Worm (Caenorhabditis elegans) whole organism, L2 larva: ENCODE data around the gene cnnm-5.

Source experiments
- F13H6.1 ChIP-seq: sonication (generic microtip); optimal IDR thresholded peaks from 2 replicates; lab custom pipeline; 2016; ENCODE audit warnings: missing genetic modification characterization, missing compliant biosample characterization
- ZK546.5 ChIP-seq: sonication (generic microtip); optimal IDR thresholded peaks from 2 replicates; lab custom pipeline; 2017; ENCODE audit warnings: missing biosample characterization, missing genetic modification characterization
- alr-1 ChIP-seq: fragments of 150-350 bp; optimal IDR thresholded peaks from 2 replicates; lab custom pipeline; 2014; ENCODE audit warnings: missing biosample characterization, missing genetic modification characterization
- ama-1 ChIP-seq: fragments of 150-350 bp; optimal IDR thresholded peaks from 2 replicates; lab custom pipeline; 2018; ENCODE audit warnings: inconsistent platforms
- blmp-1 ChIP-seq: sonication (generic microtip); optimal IDR thresholded peaks from 2 replicates; lab custom pipeline; 2017; ENCODE audit warnings: missing genetic modification characterization, mild to moderate bottlenecking, missing compliant biosample characterization, antibody characterized with exemption, moderate library complexity; ENCODE audit not compliant: insufficient read depth
- ceh-16 ChIP-seq: fragments of 150-350 bp; optimal IDR thresholded peaks from 2 replicates; lab custom pipeline; 2014; ENCODE audit warnings: missing biosample characterization, missing genetic modification characterization
- ceh-82 ChIP-seq: fragments of 150-350 bp; optimal IDR thresholded peaks from 2 replicates; lab custom pipeline; 2014; ENCODE audit warnings: missing biosample characterization, missing genetic modification characterization
- crh-2 ChIP-seq: sonication (generic microtip); optimal IDR thresholded peaks from 2 replicates; lab custom pipeline; 2017; ENCODE audit warnings: missing biosample characterization, missing genetic modification characterization
- egl-27 ChIP-seq: sonication (generic microtip); optimal IDR thresholded peaks from 3 replicates; lab custom pipeline; 2017; ENCODE audit warnings: missing biosample characterization, missing genetic modification reagents, missing genetic modification characterization
- elt-1 ChIP-seq: fragments of 150-350 bp; optimal IDR thresholded peaks from 2 replicates; lab custom pipeline; 2014; ENCODE audit warnings: missing biosample characterization, missing genetic modification characterization
- fos-1 ChIP-seq: fragments of 150-350 bp; optimal IDR thresholded peaks from 2 replicates; lab custom pipeline; 2014; ENCODE audit warnings: missing biosample characterization, missing genetic modification characterization
- lin-11 ChIP-seq: fragments of 150-350 bp; sonication (generic microtip); optimal IDR thresholded peaks from 2 replicates; lab custom pipeline; 2014; ENCODE audit warnings: missing biosample characterization, missing genetic modification characterization, inconsistent platforms, mixed read lengths
- lin-13 ChIP-seq: fragments of 150-350 bp; optimal IDR thresholded peaks from 2 replicates; lab custom pipeline; 2014; ENCODE audit warnings: missing biosample characterization, missing genetic modification reagents, missing genetic modification characterization
- lin-39 ChIP-seq: fragments of 150-350 bp; optimal IDR thresholded peaks from 2 replicates; lab custom pipeline; 2014; ENCODE audit warnings: missing biosample characterization, missing genetic modification reagents, missing genetic modification characterization
- lsy-2 ChIP-seq, 2 experiments: fragments of 150-350 bp in 1 of 2; sonication (generic microtip) in 1 of 2; optimal IDR thresholded peaks; 2 replicates each; lab custom pipeline; 2014 to 2017; ENCODE audit warnings: missing biosample characterization in 2 of 2, missing genetic modification characterization in 2 of 2
- mdl-1 ChIP-seq, 2 experiments: fragments of 150-350 bp in 1 of 2; sonication (generic microtip) in 1 of 2; optimal IDR thresholded peaks; 2 replicates each; lab custom pipeline; 2017; ENCODE audit warnings: missing biosample characterization in 2 of 2, missing genetic modification characterization in 2 of 2
- nhr-10 ChIP-seq: sonication (generic microtip); optimal IDR thresholded peaks from 2 replicates; lab custom pipeline; 2017; ENCODE audit warnings: missing biosample characterization, missing genetic modification characterization
- nhr-11 ChIP-seq: fragments of 150-350 bp; optimal IDR thresholded peaks from 2 replicates; lab custom pipeline; 2014; ENCODE audit warnings: missing biosample characterization, missing genetic modification characterization
- nhr-12 ChIP-seq: fragments of 150-350 bp; optimal IDR thresholded peaks from 2 replicates; lab custom pipeline; 2014; ENCODE audit warnings: missing biosample characterization, missing genetic modification characterization
- nhr-129 ChIP-seq: fragments of 150-350 bp; optimal IDR thresholded peaks from 2 replicates; lab custom pipeline; 2014; ENCODE audit warnings: missing biosample characterization, missing genetic modification characterization
- nhr-21 ChIP-seq: fragments of 150-350 bp; optimal IDR thresholded peaks from 2 replicates; lab custom pipeline; 2014; ENCODE audit warnings: missing biosample characterization, missing genetic modification characterization
- nhr-23 ChIP-seq: fragments of 150-350 bp; optimal IDR thresholded peaks from 2 replicates; lab custom pipeline; 2014; ENCODE audit warnings: missing biosample characterization, missing genetic modification reagents, missing genetic modification characterization
- nhr-25 ChIP-seq: fragments of 150-350 bp; sonication (generic microtip); optimal IDR thresholded peaks from 3 replicates; lab custom pipeline; 2014; ENCODE audit warnings: missing biosample characterization, missing genetic modification characterization
- sem-4 ChIP-seq: fragments of 150-350 bp; optimal IDR thresholded peaks from 2 replicates; lab custom pipeline; 2014; ENCODE audit warnings: missing biosample characterization, missing genetic modification reagents, missing genetic modification characterization
- sma-3 ChIP-seq: sonication (generic microtip); optimal IDR thresholded peaks from 2 replicates; lab custom pipeline; 2016; ENCODE audit warnings: missing genetic modification reagents, missing genetic modification characterization, missing compliant biosample characterization
- sma-9 ChIP-seq, 2 experiments: fragments of 150-350 bp in 1 of 2; sonication (generic microtip) in 1 of 2; optimal IDR thresholded peaks; 2 replicates each; lab custom pipeline; 2014 to 2016; ENCODE audit warnings: missing genetic modification characterization in 2 of 2, mild to moderate bottlenecking in 1 of 2, missing biosample characterization in 1 of 2, missing compliant biosample characterization in 1 of 2, missing genetic modification reagents in 1 of 2, moderate library complexity in 1 of 2
- unc-39 ChIP-seq: fragments of 150-350 bp; optimal IDR thresholded peaks from 2 replicates; lab custom pipeline; 2014; ENCODE audit warnings: missing biosample characterization, missing genetic modification characterization
- zag-1 ChIP-seq: fragments of 150-350 bp; optimal IDR thresholded peaks from 2 replicates; lab custom pipeline; 2014; ENCODE audit warnings: missing biosample characterization, missing genetic modification characterization
- ztf-1 ChIP-seq: fragments of 200-800 bp; sonication (Bioruptor generic); conservative IDR thresholded peaks from 2 replicates; pipeline ENCODE4 v1.3.6; 2022; ENCODE audit warnings: missing genetic modification characterization, missing compliant biosample characterization
- ztf-4 ChIP-seq: fragments of 150-350 bp; optimal IDR thresholded peaks from 2 replicates; lab custom pipeline; 2014; ENCODE audit warnings: missing biosample characterization, missing genetic modification characterization

Gene cnnm-5

DNA sequence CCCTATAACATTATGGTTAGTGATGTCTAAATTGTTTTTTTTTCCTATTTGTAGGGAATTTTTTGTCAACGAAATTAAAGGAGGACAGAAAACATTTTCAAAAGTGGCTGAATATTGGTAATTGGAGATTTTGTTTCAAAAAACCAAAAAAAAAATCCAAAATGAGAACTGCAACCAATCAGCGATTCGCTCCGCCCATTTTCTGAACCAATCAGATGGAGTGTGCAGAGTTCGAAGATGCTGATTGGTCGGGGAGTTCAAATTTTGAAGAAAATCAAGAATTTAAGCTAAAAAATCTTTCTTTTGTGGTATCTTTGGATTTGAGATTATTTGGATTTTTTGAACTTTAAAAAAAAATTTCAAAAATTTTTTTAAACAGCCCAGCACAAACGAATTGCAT, 30.6 kb downstream of the cnnm-5 start:
- TF ChIP-seq F13H6.1 (tag; lab: Kevin White, UChicago), result no peak
- TF ChIP-seq lin-13 (GFP tag; lab: Kevin White, UChicago), result peak; percentile 23
- no peak for TF ChIP-seq ceh-82 (tag; lab: Kevin White, UChicago)

DNA sequence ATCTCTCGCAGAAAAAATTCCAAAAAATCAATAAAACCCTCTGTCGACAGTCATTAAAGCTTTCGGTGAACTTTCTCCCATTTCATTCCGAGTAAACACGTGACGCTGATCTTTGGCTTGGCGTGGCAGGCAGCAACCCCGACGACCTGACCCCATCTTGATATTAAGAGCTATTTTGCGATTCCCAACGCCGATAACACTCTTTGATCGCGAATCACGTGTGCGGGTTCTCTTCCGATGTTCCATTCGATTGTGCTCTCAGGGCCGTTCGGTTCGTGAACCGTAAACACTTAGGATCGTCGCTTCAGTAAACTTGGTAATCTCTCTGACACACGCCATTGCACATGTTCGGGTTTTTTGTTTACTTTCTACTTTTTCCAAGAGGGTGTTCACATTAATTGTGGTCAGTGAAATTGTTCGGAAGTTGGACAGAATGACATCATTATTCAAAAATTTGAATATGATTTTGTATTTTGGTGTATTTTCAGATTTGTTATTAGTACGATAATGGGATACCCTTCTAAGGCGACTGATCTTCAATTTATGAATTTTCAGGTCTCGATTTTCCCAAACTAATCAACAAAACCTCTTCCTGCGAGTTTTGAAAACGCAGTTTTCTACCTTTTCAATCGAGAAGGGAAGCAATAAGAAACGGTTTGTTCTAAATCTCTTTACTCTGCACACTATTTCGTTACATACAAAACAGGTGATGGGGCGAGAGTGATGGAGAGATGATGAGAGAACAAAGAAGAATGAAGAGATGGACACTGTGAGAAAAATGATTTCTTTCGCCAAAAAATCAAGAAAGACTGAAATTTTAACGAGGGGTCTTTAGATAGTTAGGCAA, 31.6 kb downstream of the cnnm-5 start:
- TF ChIP-seq lin-13 (GFP tag; lab: Kevin White, UChicago) (peak; percentile 0), egl-27 (peak; percentile 27), ztf-1 (GFP tag; lab: Robert Waterston, UW) (no peak), F13H6.1 (tag; lab: Kevin White, UChicago) (peak; percentile 50), nhr-11 (tag; lab: Kevin White, UChicago) (no peak), crh-2 (tag; lab: Kevin White, UChicago) (peak; percentile 47), nhr-25 (tag; lab: Kevin White, UChicago) (peak; percentile 88), sem-4 (tag; lab: Kevin White, UChicago) (peak; percentile 86), sma-9 (GFP tag; optimal IDR thresholded peaks at IDR 0.05; lab: Kevin White, UChicago) (peak; percentile 91), sma-9 (tag; optimal IDR thresholded peaks at IDR 0.05; lab: Kevin White, UChicago) (no peak), ama-1 (no peak), lsy-2 (tag; optimal IDR thresholded peaks at IDR 0.05; lab: Kevin White, UChicago) (peak in 1 of 2 experiments; percentile 39), nhr-23 (tag; lab: Kevin White, UChicago) (peak; percentile 83), mdl-1 (tag; optimal IDR thresholded peaks at IDR 0.05; lab: Kevin White, UChicago) (peak; percentile 18 to 48), ZK546.5 (tag; lab: Kevin White, UChicago) (no peak), nhr-129 (tag; lab: Kevin White, UChicago) (peak; percentile 35), nhr-21 (tag; lab: Kevin White, UChicago) (peak; percentile 22), sma-3 (GFP tag; lab: Kevin White, UChicago) (peak; percentile 45), elt-1 (tag; lab: Kevin White, UChicago) (peak; percentile 91), blmp-1 (tag; lab: Kevin White, UChicago) (peak; percentile 84), ceh-16 (tag; lab: Kevin White, UChicago) (peak; percentile 88), fos-1 (tag; lab: Kevin White, UChicago) (peak; percentile 31)
- TF ChIP-seq, all 48 proteins: peak for 17

DNA sequence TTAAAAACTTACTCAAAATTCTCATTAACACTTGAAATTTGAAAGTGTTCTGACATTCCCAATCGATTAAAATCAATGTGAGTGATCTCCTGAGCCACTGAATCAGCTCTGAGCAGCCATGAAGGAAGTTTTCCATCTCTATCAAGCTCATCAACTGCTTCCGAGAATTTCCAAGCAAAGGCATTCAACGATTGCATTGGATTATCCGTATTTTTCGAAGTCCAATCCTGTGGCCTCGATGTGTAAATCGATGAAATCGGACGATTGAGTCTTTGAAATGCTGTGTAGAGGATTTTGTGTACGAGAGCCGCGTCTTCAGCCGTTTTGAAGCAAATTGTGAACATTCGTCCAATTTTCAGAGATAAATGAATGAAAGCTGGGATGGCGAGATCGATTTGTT, 33.1 kb downstream of the cnnm-5 start:
- TF ChIP-seq ZK546.5 (tag; lab: Kevin White, UChicago) (no peak), lsy-2 (tag; optimal IDR thresholded peaks at IDR 0.05; lab: Kevin White, UChicago) (no peak), nhr-129 (tag; lab: Kevin White, UChicago) (no peak), nhr-23 (tag; lab: Kevin White, UChicago) (no peak)

DNA sequence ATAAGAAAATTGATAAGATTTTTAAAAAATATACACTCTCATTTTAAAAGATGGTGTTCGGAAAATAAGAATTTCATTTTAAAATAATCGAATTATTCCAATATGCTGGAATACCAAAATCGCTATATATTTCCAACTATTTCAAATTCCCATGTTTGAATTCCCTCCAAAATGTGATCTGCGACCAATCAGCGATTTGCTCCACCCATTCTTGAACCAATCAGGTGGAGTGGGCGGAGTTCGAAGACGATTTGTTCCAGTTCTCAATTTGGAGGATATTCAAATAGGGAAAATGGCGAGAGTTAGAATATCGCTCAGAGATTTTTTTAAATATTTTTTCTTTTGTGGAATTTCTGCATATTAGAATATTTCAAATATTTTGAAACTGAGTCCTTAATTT, 38.1 kb downstream of the cnnm-5 start:
- TF ChIP-seq sma-3 (GFP tag; lab: Kevin White, UChicago), result no peak
- no peak for TF ChIP-seq alr-1 (tag; lab: Kevin White, UChicago)
- no peak for TF ChIP-seq zag-1 (tag; lab: Kevin White, UChicago)
- no peak for TF ChIP-seq ztf-4 (tag; lab: Kevin White, UChicago)
- no peak for TF ChIP-seq lin-11
- no peak for TF ChIP-seq nhr-10 (tag; lab: Kevin White, UChicago)
- TF ChIP-seq blmp-1 (tag; lab: Kevin White, UChicago), result no peak

DNA sequence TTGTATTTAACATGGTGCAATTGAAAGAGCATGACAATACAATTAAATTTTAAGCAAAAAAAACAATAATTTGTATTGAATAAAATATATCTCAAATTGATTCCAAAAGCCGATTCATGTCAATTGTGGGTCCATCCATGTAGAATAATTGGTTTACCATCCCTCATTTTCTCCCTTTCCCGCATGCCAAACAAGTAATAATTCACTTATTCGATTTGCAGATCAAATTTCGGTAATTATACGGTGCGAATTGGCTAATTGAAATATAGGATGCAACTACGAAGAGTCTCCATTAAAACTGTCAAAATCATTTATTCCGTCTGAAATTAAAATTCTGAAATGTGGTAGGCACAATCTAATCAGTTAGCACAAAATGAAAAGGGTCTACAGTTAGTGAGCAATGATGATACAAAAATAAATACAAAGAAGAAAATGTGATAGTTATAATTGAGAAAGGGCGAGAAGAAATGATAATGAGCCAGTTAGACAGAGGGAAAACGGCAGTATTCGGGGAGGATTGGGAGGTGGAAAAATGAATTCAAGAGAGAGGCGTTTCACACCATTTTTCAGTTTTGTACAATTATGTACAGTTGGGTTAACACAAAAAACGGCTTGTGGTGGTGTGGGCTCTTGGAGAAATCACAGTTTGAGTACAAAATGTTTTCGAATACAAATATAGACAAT, 39.2 kb downstream of the cnnm-5 start:
- peak; percentile 23 for TF ChIP-seq nhr-21 (tag; lab: Kevin White, UChicago)
- peak; percentile 57 for TF ChIP-seq ama-1
- peak; percentile 62 for TF ChIP-seq nhr-25 (tag; lab: Kevin White, UChicago)
- TF ChIP-seq lin-13 (GFP tag; lab: Kevin White, UChicago), result peak; percentile 15
- no peak for TF ChIP-seq unc-39
- no peak for TF ChIP-seq ceh-16 (tag; lab: Kevin White, UChicago)
- peak in 1 of 2 experiments; percentile 22 for TF ChIP-seq lsy-2 (tag; optimal IDR thresholded peaks at IDR 0.05; lab: Kevin White, UChicago)
- TF ChIP-seq lin-39 (tag; lab: Kevin White, UChicago), result no peak
- TF ChIP-seq nhr-12 (tag; lab: Kevin White, UChicago), result no peak
